Worm (Caenorhabditis elegans) whole organism, young adult: ENCODE results near the gene fbxa-13.

Experiments used
- ama-1 ChIP-seq, 3 experiments: fragments of 150-350 bp in 1 of 3; sonication (generic microtip) in 2 of 3; optimal IDR thresholded peaks; 2 replicates each; lab custom pipeline; 2014 to 2018; ENCODE audit warnings: missing biosample characterization in 2 of 3, missing genetic modification characterization in 2 of 3, missing genetic modification reagents in 2 of 3
- ekl-4 ChIP-seq: fragments of 200-800 bp; sonication (Bioruptor generic); IDR thresholded peaks from 2 replicates; pipeline ENCODE4 v1.3.6; 2022; ENCODE audit warnings: missing genetic modification reagents, missing genetic modification characterization, missing compliant biosample characterization
- ztf-22 ChIP-seq: fragments of 200-800 bp; sonication (Bioruptor generic); optimal IDR thresholded peaks from 2 replicates; lab custom pipeline; 2018; ENCODE audit warnings: mild to moderate bottlenecking, missing genetic modification characterization, moderate library complexity, missing compliant biosample characterization

DNA sequence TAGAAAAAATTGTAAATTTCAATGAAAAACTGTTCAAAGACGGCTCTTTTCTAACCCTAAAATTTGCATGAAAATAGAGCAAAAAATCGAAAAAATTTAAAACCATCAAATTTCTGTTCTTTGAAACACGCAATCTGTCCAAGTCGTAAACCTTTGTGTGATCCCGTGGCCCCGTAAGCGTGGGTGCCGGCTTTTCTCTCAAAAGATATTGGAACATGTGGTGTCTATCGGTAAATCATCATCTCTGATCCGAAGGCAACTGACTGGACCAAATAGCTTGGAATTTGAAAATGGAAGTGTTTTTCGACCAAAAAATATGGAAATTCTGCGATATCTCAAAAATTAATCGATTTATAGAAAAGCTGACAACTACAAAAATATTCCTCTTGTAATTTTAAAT lies 27.0 kb downstream of the fbxa-13 start:
- TF ChIP-seq ama-1 (optimal IDR thresholded peaks at IDR 0.05; lab: Kevin White, UChicago): no peak
- no peak for TF ChIP-seq ama-1 (GFP tag; optimal IDR thresholded peaks at IDR 0.05; lab: Kevin White, UChicago)
- TF ChIP-seq ztf-22 (GFP tag; lab: Kevin White, UChicago): no peak
- TF ChIP-seq ekl-4 (GFP tag; lab: Robert Waterston, UW): no peak
